Worm (Caenorhabditis elegans) whole organism, L2 larva: Measurements from ENCODE around the gene srw-117.

Experiments
- alr-1 ChIP-seq: fragments of 150-350 bp; optimal IDR thresholded peaks from 2 replicates; lab custom pipeline; 2014; ENCODE audit warnings: missing biosample characterization, missing genetic modification characterization
- aly-2 ChIP-seq: fragments of 150-350 bp; optimal IDR thresholded peaks from 2 replicates; lab custom pipeline; 2014; ENCODE audit warnings: missing biosample characterization, missing genetic modification characterization
- dmd-4 ChIP-seq: sonication (generic microtip); optimal IDR thresholded peaks from 2 replicates; lab custom pipeline; 2017; ENCODE audit warnings: missing biosample characterization, missing genetic modification characterization
- egl-27 ChIP-seq: sonication (generic microtip); optimal IDR thresholded peaks from 3 replicates; lab custom pipeline; 2017; ENCODE audit warnings: missing biosample characterization, missing genetic modification reagents, missing genetic modification characterization
- elt-3 ChIP-seq: sonication (generic microtip); optimal IDR thresholded peaks from 2 replicates; lab custom pipeline; 2017; ENCODE audit warnings: missing biosample characterization, missing genetic modification characterization
- gmeb-1 ChIP-seq: fragments of 150-350 bp; optimal IDR thresholded peaks from 2 replicates; lab custom pipeline; 2014; ENCODE audit warnings: missing biosample characterization, missing genetic modification characterization
- lin-11 ChIP-seq: fragments of 150-350 bp; sonication (generic microtip); optimal IDR thresholded peaks from 2 replicates; lab custom pipeline; 2014; ENCODE audit warnings: missing biosample characterization, missing genetic modification characterization, inconsistent platforms, mixed read lengths
- lin-13 ChIP-seq: fragments of 150-350 bp; optimal IDR thresholded peaks from 2 replicates; lab custom pipeline; 2014; ENCODE audit warnings: missing biosample characterization, missing genetic modification reagents, missing genetic modification characterization
- lsy-2 ChIP-seq, 2 experiments: fragments of 150-350 bp in 1 of 2; sonication (generic microtip) in 1 of 2; optimal IDR thresholded peaks; 2 replicates each; lab custom pipeline; 2014 to 2017; ENCODE audit warnings: missing biosample characterization in 2 of 2, missing genetic modification characterization in 2 of 2
- mab-5 ChIP-seq: fragments of 150-350 bp; optimal IDR thresholded peaks from 2 replicates; lab custom pipeline; 2014; ENCODE audit warnings: missing biosample characterization, missing genetic modification characterization
- nhr-11 ChIP-seq: fragments of 150-350 bp; optimal IDR thresholded peaks from 2 replicates; lab custom pipeline; 2014; ENCODE audit warnings: missing biosample characterization, missing genetic modification characterization
- nhr-129 ChIP-seq: fragments of 150-350 bp; optimal IDR thresholded peaks from 2 replicates; lab custom pipeline; 2014; ENCODE audit warnings: missing biosample characterization, missing genetic modification characterization
- nhr-21 ChIP-seq: fragments of 150-350 bp; optimal IDR thresholded peaks from 2 replicates; lab custom pipeline; 2014; ENCODE audit warnings: missing biosample characterization, missing genetic modification characterization
- nhr-25 ChIP-seq: fragments of 150-350 bp; sonication (generic microtip); optimal IDR thresholded peaks from 3 replicates; lab custom pipeline; 2014; ENCODE audit warnings: missing biosample characterization, missing genetic modification characterization
- nhr-77 ChIP-seq: fragments of 150-350 bp; optimal IDR thresholded peaks from 2 replicates; lab custom pipeline; 2014; ENCODE audit warnings: missing biosample characterization, missing genetic modification characterization
- sma-3 ChIP-seq: sonication (generic microtip); optimal IDR thresholded peaks from 2 replicates; lab custom pipeline; 2016; ENCODE audit warnings: missing genetic modification reagents, missing genetic modification characterization, missing compliant biosample characterization
- ztf-11 ChIP-seq: sonication (generic microtip); optimal IDR thresholded peaks from 2 replicates; lab custom pipeline; 2017; ENCODE audit warnings: missing biosample characterization, missing genetic modification characterization

Gene srw-117

ce11 chrV:2934075-2934474, 49.2 kb downstream of the srw-117 start, which contains the start of gene srh-247:
srh-247 (minus strand) TSS chrV:2934175.
- TF ChIP-seq lin-13 (GFP tag; lab: Kevin White, UChicago) (no peak), aly-2 (tag; lab: Kevin White, UChicago) (no peak), nhr-129 (tag; lab: Kevin White, UChicago) (no peak), lsy-2 (tag; optimal IDR thresholded peaks at IDR 0.05; lab: Kevin White, UChicago) (no peak), alr-1 (tag; lab: Kevin White, UChicago) (no peak), elt-3 (tag; lab: Kevin White, UChicago) (no peak), nhr-77 (tag; lab: Kevin White, UChicago) (no peak), sma-3 (GFP tag; lab: Kevin White, UChicago) (no peak), nhr-11 (tag; lab: Kevin White, UChicago) (no peak), nhr-21 (tag; lab: Kevin White, UChicago) (no peak), lin-11 (no peak), dmd-4 (tag; lab: Kevin White, UChicago) (no peak), gmeb-1 (tag; lab: Kevin White, UChicago) (no peak), nhr-25 (tag; lab: Kevin White, UChicago) (no peak), ztf-11 (tag; lab: Kevin White, UChicago) (no peak), egl-27 (tag; lab: Kevin White, UChicago) (no peak), mab-5 (tag; lab: Kevin White, UChicago) (no peak)
